Worm (Caenorhabditis elegans): ENCODE measurements around the gene fbxa-210.

DNA sequence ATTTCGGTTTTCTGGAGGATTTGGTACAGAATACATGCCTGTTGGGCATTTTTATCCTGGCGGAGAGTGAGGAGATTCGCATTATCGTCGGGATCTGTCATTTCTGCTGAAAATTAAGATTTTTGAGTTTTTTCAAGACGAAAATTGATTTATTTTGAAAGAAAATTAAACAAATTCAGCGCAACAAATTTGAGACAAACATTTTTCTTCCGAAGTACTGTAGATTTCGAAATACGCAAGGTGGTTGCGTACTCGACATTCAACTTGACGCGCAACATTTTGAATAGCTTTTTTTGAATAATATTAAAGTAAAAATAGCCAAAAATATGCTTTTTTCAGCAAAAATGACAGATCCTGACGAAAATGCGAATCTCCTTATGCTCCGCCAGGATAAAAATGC lies 9.2 kb downstream of the fbxa-210 start, which contains the start of gene Y37H2A.7:
- TF ChIP-seq jun-1 (tag; optimal IDR thresholded peaks at IDR 0.05) = no peak
- TF ChIP-seq ama-1 (optimal IDR thresholded peaks at IDR 0.05) = no peak
- no peak for TF ChIP-seq unc-62 (GFP tag; optimal IDR thresholded peaks at IDR 0.05)
- no peak for TF ChIP-seq elt-1 (tag; optimal IDR thresholded peaks at IDR 0.05)
- TF ChIP-seq egl-27 (tag; optimal IDR thresholded peaks at IDR 0.05) = no peak
- TF ChIP-seq nhr-237 (tag; optimal IDR thresholded peaks at IDR 0.05) = no peak
- TF ChIP-seq lin-15B (tag; optimal IDR thresholded peaks at IDR 0.05) = no peak
- TF ChIP-seq pha-4 (tag; optimal IDR thresholded peaks at IDR 0.05) = no peak
- no peak for TF ChIP-seq nhr-23 (tag; optimal IDR thresholded peaks at IDR 0.05)
- no peak for TF ChIP-seq lin-39 (tag; optimal IDR thresholded peaks at IDR 0.05)
- TF ChIP-seq snpc-4 (tag; optimal IDR thresholded peaks at IDR 0.05) = no peak

Data from whole organism, L3 larva.